Fruit fly (Drosophila melanogaster): ENCODE results near the gene CG31200.

CG31200 gene

dm6 chr3R:20745238-20745637 lies at the start of gene CG31200:
TSS of gene CG31200 (minus strand) at chr3R:20745338.
- TF ChIP-seq kni (GFP tag; optimal IDR thresholded peaks at IDR 0.05) (no peak), Spps (tag; optimal IDR thresholded peaks at IDR 0.05) (no peak), CG1024 (GFP tag; IDR thresholded peaks at IDR 0.05) (no peak), E2f1 (GFP tag; IDR thresholded peaks at IDR 0.05) (no peak), CG14441 (GFP tag; IDR thresholded peaks at IDR 0.05) (no peak), CG3407 (GFP tag; optimal IDR thresholded peaks at IDR 0.05) (no peak), CG7839 (tag; optimal IDR thresholded peaks at IDR 0.05) (no peak), CG10321 (GFP tag; IDR thresholded peaks at IDR 0.05) (no peak), Scr (GFP tag; IDR thresholded peaks at IDR 0.05; ENCODE audit: partially characterized antibody) (no peak), CG7357 (GFP tag; IDR thresholded peaks at IDR 0.05) (no peak), CG10959 (GFP tag; IDR thresholded peaks at IDR 0.05) (no peak)

dm6 chr3R:20791212-20791789 lies 46.2 kb upstream of the CG31200 start:
- peak in 1 of 2 experiments; percentile 23 for TF ChIP-seq Trl (optimal IDR thresholded peaks at IDR 0.05)
- no peak for TF ChIP-seq Trl (GFP tag; optimal IDR thresholded peaks at IDR 0.05)
- TF ChIP-seq Rx (GFP tag; IDR thresholded peaks at IDR 0.05), result no peak
- TF ChIP-seq CG15479 (GFP tag; optimal IDR thresholded peaks at IDR 0.05), result peak; percentile 73
- TF ChIP-seq Deaf1 (tag; optimal IDR thresholded peaks at IDR 0.05), result no peak
- 0 out of 3 replicates have a peak, but pooled peaks have one; percentile 22 for TF ChIP-seq Doc3 (GFP tag; IDR thresholded peaks at IDR 0.05; ENCODE audit: partially characterized antibody)
- TF ChIP-seq CG12744 (GFP tag; optimal IDR thresholded peaks at IDR 0.05), result no peak
- no peak for TF ChIP-seq Med (GFP tag)
- no peak for TF ChIP-seq row (GFP tag; IDR thresholded peaks at IDR 0.05)
- TF ChIP-seq tup (GFP tag; optimal IDR thresholded peaks at IDR 0.05), result no peak
- TF ChIP-seq ara (GFP tag; IDR thresholded peaks at IDR 0.05), result peak; percentile 29; the same call in 1 of the 2 replicates
- no peak for TF ChIP-seq exex (tag; optimal IDR thresholded peaks at IDR 0.05)
- no peak for TF ChIP-seq CG17361 (GFP tag; IDR thresholded peaks at IDR 0.05)
- no peak for TF ChIP-seq Eip74EF (GFP tag; optimal IDR thresholded peaks at IDR 0.05)
- no peak for TF ChIP-seq BEAF-32 (GFP tag; optimal IDR thresholded peaks at IDR 0.05)
- no peak for TF ChIP-seq Opbp (GFP tag; IDR thresholded peaks at IDR 0.05; ENCODE audit: partially characterized antibody)
- no peak for TF ChIP-seq CG34376 (GFP tag; optimal IDR thresholded peaks at IDR 0.05)

DNA sequence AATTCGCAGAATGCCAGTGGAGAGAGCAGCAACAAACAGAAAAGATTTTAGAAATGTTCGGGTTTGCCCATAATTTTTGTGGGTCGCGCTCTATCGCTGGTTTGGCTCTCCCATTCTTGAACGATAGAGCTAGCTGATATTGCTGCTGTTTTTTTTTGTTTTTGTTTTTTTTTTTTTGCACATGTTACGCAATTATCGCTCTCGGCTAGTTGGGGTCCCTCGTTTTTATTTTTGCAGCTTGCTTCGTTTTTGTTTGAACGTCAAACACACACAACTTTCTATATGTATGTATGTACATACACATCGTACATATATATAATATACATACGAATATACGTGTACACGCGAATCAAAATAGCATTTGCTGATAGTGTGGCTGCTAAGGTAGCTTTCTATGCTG lies 45.3 kb upstream of the CG31200 start:
- TF ChIP-seq CG8281 (tag; optimal IDR thresholded peaks at IDR 0.05) (no peak), Antp (GFP tag; optimal IDR thresholded peaks at IDR 0.05) (no peak), Bgb (GFP tag; IDR thresholded peaks at IDR 0.05; ENCODE audit: partially characterized antibody) (no peak), fd64A (GFP tag; optimal IDR thresholded peaks at IDR 0.05) (no peak), CG14860 (GFP tag; IDR thresholded peaks at IDR 0.05; ENCODE audit: partially characterized antibody) (no peak), Ets65A (GFP tag) (peak; percentile 64), mirr (GFP tag; optimal IDR thresholded peaks at IDR 0.05) (no peak), maf-S (GFP tag; optimal IDR thresholded peaks at IDR 0.05) (no peak), CG3281 (GFP tag; optimal IDR thresholded peaks at IDR 0.05) (no peak), pb (GFP tag; optimal IDR thresholded peaks at IDR 0.05) (no peak), CG18764 (GFP tag; optimal IDR thresholded peaks at IDR 0.05) (no peak), Drgx (GFP tag; IDR thresholded peaks at IDR 0.05) (peak; percentile 62), nerfin-1 (tag; optimal IDR thresholded peaks at IDR 0.05) (no peak), shn (GFP tag; optimal IDR thresholded peaks at IDR 0.05) (no peak), rib (GFP tag; IDR thresholded peaks at IDR 0.05) (no peak)
